Fruit fly (Drosophila melanogaster) whole organism, larva: ENCODE data around the gene CG13045.

Experiments
- noc ChIP-seq: fragments of 200-800 bp; sonication (Bioruptor generic); optimal IDR thresholded peaks from 3 replicates; lab custom pipeline; 2019; ENCODE audit warnings: missing biosample characterization, mild to moderate bottlenecking, missing genetic modification characterization, moderate library complexity

The CG13045 gene

DNA sequence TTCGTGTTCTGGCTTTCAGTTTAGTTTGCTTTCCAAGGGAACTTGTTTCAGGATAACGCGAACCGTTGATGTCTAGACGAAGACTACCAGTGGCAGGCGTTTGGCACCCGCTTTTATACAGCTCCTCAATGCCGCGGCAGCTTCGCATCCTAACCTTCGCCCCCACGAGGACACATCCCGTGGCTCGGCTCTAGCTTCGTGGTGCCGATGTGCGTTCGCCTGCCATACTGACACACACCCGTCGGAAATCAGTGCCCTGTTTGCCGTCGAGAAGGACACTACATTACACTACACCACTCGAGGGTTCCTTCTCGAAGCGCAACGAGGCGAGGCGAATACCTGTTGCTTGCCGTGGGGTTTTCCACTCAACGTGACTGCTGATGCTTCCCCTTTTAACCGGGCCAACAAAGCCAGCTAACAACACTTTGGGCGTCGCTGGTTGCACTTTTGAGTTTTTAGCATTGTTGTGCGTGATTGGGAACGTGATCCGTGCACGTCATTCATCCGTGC lies 33.6 kb downstream of the CG13045 start, which contains the start of gene CG13054:
CG13054 (minus strand) TSS at position 74 of the 510 bp plus-strand sequence.
- TF ChIP-seq noc (tag; lab: Kevin White, UChicago), result no peak

DNA sequence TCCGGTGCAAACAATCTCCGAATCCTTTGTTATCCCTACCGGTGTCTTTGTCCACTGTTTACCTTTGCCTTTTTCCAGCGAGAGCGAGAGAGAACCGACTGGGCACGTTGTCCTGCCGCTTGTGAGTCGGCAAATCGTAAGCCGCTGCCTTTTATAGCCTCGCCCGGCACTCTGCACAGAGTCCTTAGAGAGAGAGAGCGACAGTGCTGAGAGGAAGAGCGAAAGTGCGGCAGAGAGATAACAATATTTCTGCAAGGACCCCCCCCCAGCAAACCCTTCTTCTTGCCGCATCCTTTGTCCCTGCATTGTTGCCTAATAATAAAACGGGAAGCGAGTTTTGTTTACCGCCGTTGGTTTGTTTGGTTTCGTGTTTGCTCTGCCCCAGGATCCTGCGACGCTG lies 38.5 kb downstream of the CG13045 start, which contains the start of gene CG13055:
CG13055 (minus strand) TSS at position 101 of the 400 bp plus-strand sequence.
- TF ChIP-seq noc (tag; lab: Kevin White, UChicago), result no peak

DNA sequence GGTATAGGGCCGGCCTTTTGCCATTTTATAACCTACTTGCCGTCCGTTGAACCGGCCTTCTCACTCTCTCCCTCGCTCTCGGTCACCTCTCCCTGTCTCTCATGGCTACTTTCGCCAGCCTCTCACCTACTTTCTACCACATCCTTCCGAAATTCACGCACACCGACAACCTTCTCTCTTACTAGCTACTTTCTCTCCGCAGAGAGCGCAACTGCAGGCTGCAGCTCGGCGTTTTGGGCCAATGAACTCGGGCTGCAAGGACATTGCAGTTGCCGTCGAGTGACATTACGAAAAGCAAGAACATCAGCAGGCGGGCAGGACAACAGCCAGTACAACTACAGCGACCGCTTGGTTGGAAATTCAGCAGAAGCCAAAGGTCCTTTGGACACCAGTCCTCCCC lies 49.5 kb downstream of the CG13045 start:
- no peak for TF ChIP-seq noc (tag; lab: Kevin White, UChicago)
